Fruit fly (Drosophila melanogaster): ENCODE results near the gene Npc1a.

The Npc1a gene

dm6 chr2L:10200847-10201246 lies 20.2 kb downstream of the Npc1a start, which contains the start of the genes Ripalpha and RpL7 (continued):
- TF ChIP-seq tin (GFP tag; optimal IDR thresholded peaks at IDR 0.05) = peak; percentile 92
- TF ChIP-seq Trl (optimal IDR thresholded peaks at IDR 0.05) = no peak
- TF ChIP-seq Trl (GFP tag; optimal IDR thresholded peaks at IDR 0.05) = peak; percentile 99
- peak; percentile 90 for TF ChIP-seq CG17829 (tag; optimal IDR thresholded peaks at IDR 0.05)
- TF ChIP-seq tll (GFP tag; optimal IDR thresholded peaks at IDR 0.05) = peak in 1 of 2 experiments; percentile 72
- peak; percentile 96 for TF ChIP-seq sqz (GFP tag; optimal IDR thresholded peaks at IDR 0.05)
- TF ChIP-seq CG7556 (GFP tag; optimal IDR thresholded peaks at IDR 0.05) = peak; percentile 93
- peak; percentile 93 for TF ChIP-seq lmd (GFP tag; IDR thresholded peaks at IDR 0.05)
- peak; percentile 96 for TF ChIP-seq crc (GFP tag; optimal IDR thresholded peaks at IDR 0.05)
- peak; percentile 96 for TF ChIP-seq CG16863 (GFP tag; optimal IDR thresholded peaks at IDR 0.05)
- TF ChIP-seq CG3407 (GFP tag; optimal IDR thresholded peaks at IDR 0.05) = peak; percentile 98
- TF ChIP-seq CG8089 (GFP tag; optimal IDR thresholded peaks at IDR 0.05) = peak; percentile 98
- TF ChIP-seq amos (GFP tag; IDR thresholded peaks at IDR 0.05; ENCODE audit: partially characterized antibody) = peak; percentile 98
- peak; percentile 91 for TF ChIP-seq dmrt11E (tag; optimal IDR thresholded peaks at IDR 0.05)
- peak; percentile 96 for TF ChIP-seq ac (GFP tag; optimal IDR thresholded peaks at IDR 0.05)
- TF ChIP-seq Dref (GFP tag; IDR thresholded peaks at IDR 0.05) = peak; percentile 98
- TF ChIP-seq lilli (GFP tag; optimal IDR thresholded peaks at IDR 0.05) = peak; percentile 96
- peak; percentile 98 for TF ChIP-seq CG1233 (GFP tag; optimal IDR thresholded peaks at IDR 0.05)
- peak; percentile 96 for TF ChIP-seq CG30403 (GFP tag; optimal IDR thresholded peaks at IDR 0.05)
- no peak for TF ChIP-seq yki (optimal IDR thresholded peaks at IDR 0.05)
- peak; percentile 88 for TF ChIP-seq vnd (GFP tag; IDR thresholded peaks at IDR 0.05; ENCODE audit: partially characterized antibody)
- peak; percentile 79 for TF ChIP-seq nerfin-2 (GFP tag; IDR thresholded peaks at IDR 0.05; ENCODE audit: partially characterized antibody)
- TF ChIP-seq zf30C (GFP tag; optimal IDR thresholded peaks at IDR 0.05) = peak; percentile 77
- peak; percentile 43 for TF ChIP-seq pros (GFP tag; optimal IDR thresholded peaks at IDR 0.05)
- peak; percentile 99 for TF ChIP-seq NFAT (GFP tag; IDR thresholded peaks at IDR 0.05)
- peak; percentile 97 for TF ChIP-seq CG9817 (tag; optimal IDR thresholded peaks at IDR 0.05)
- TF ChIP-seq Max (GFP tag; optimal IDR thresholded peaks at IDR 0.05) = peak; percentile 99
- peak; percentile 97 for TF ChIP-seq Awh (GFP tag; IDR thresholded peaks at IDR 0.05)
- TF ChIP-seq en (GFP tag; optimal IDR thresholded peaks at IDR 0.05) = peak; percentile 98
- peak; percentile 100 for TF ChIP-seq CG7987 (GFP tag; optimal IDR thresholded peaks at IDR 0.05)
- TF ChIP-seq chif (GFP tag; optimal IDR thresholded peaks at IDR 0.05) = peak; percentile 96 to 99
- peak; percentile 85 for TF ChIP-seq CG4404 (GFP tag; IDR thresholded peaks at IDR 0.05)
- TF ChIP-seq Rfx (GFP tag; IDR thresholded peaks at IDR 0.05) = peak; percentile 99
- TF ChIP-seq CG3847 (GFP tag; IDR thresholded peaks at IDR 0.05) = peak; percentile 98
- TF ChIP-seq CG10654 (GFP tag; optimal IDR thresholded peaks at IDR 0.05) = peak; percentile 97
- TF ChIP-seq run (tag; optimal IDR thresholded peaks at IDR 0.05) = no peak
- peak; percentile 50; the same call in 1 of the 3 replicates for TF ChIP-seq jigr1 (GFP tag; IDR thresholded peaks at IDR 0.05)
- peak; percentile 92 for TF ChIP-seq bigmax (GFP tag; optimal IDR thresholded peaks at IDR 0.05)
- TF ChIP-seq Optix (GFP tag; IDR thresholded peaks at IDR 0.05) = peak; percentile 95
- TF ChIP-seq Mrtf (GFP tag; IDR thresholded peaks at IDR 0.05) = peak; percentile 92
- TF ChIP-seq Atf-2 (GFP tag; optimal IDR thresholded peaks at IDR 0.05) = peak; percentile 95
- peak; percentile 92 for TF ChIP-seq Oaz (GFP tag; IDR thresholded peaks at IDR 0.05)
- TF ChIP-seq abd-A (tag; optimal IDR thresholded peaks at IDR 0.05) = no peak
- peak; percentile 94 for TF ChIP-seq CG4820 (GFP tag; optimal IDR thresholded peaks at IDR 0.05)
- TF ChIP-seq br (optimal IDR thresholded peaks at IDR 0.05) = no peak
- TF ChIP-seq CG15073 (GFP tag; optimal IDR thresholded peaks at IDR 0.05) = peak; percentile 66
- TF ChIP-seq CG15269 (tag; optimal IDR thresholded peaks at IDR 0.05) = peak; percentile 93
- no peak for TF ChIP-seq eve (GFP tag; optimal IDR thresholded peaks at IDR 0.05)
- TF ChIP-seq CHES-1-like (GFP tag; optimal IDR thresholded peaks at IDR 0.05) = peak; percentile 99
- TF ChIP-seq z (GFP tag; IDR thresholded peaks at IDR 0.05) = peak; percentile 75; the same call in 2 of the 3 replicates
- TF ChIP-seq sug (tag; optimal IDR thresholded peaks at IDR 0.05) = peak; percentile 92
- peak; percentile 99 for TF ChIP-seq CG4328 (GFP tag; optimal IDR thresholded peaks at IDR 0.05)
